Worm (Caenorhabditis elegans): ENCODE measurements around the gene pen-2.

Gene pen-2

DNA sequence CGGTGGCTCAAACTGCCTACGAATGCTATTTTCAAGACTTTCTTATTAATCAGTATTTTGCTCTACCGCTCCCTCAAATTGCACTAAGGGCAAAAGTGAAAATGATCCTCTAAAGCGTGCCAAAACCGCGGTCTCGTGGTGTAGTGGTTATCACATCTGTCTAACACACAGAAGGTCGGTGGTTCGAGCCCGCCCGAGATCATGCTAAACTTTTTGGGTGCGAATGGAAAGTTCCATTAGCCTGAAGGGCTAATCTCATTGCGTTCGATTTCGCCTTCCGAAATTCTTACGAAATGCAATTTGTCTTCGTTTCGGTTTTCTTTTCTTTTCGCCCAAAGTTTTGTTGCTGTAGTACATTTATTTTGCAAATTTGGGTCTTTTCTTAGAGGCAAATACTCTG lies 10.4 kb downstream of the pen-2 start:
- no peak for TF ChIP-seq elt-3 (tag; optimal IDR thresholded peaks at IDR 0.05)
- peak; percentile 63 for TF ChIP-seq nhr-129 (tag; optimal IDR thresholded peaks at IDR 0.05)
- TF ChIP-seq ceh-82 (tag; optimal IDR thresholded peaks at IDR 0.05) = no peak
- TF ChIP-seq zag-1 (tag; optimal IDR thresholded peaks at IDR 0.05) = no peak
- TF ChIP-seq fos-1 (tag; optimal IDR thresholded peaks at IDR 0.05) = peak; percentile 25
- no peak for TF ChIP-seq ama-1 (optimal IDR thresholded peaks at IDR 0.05)
- TF ChIP-seq dmd-4 (tag; optimal IDR thresholded peaks at IDR 0.05) = no peak
- TF ChIP-seq C34F6.9 (tag; optimal IDR thresholded peaks at IDR 0.05) = peak; percentile 42
- TF ChIP-seq sma-9 (GFP tag; optimal IDR thresholded peaks at IDR 0.05) = peak; percentile 7
- no peak for TF ChIP-seq sma-9 (tag; optimal IDR thresholded peaks at IDR 0.05)
- peak in 1 of 2 experiments; percentile 22 for TF ChIP-seq lsy-2 (tag; optimal IDR thresholded peaks at IDR 0.05)
- peak; percentile 33 for TF ChIP-seq sem-4 (tag; optimal IDR thresholded peaks at IDR 0.05)
- no peak for TF ChIP-seq aly-2 (tag; optimal IDR thresholded peaks at IDR 0.05)
- no peak for TF ChIP-seq R02D3.7 (tag; optimal IDR thresholded peaks at IDR 0.05)
- peak; percentile 28 for TF ChIP-seq crh-2 (tag; optimal IDR thresholded peaks at IDR 0.05)

DNA sequence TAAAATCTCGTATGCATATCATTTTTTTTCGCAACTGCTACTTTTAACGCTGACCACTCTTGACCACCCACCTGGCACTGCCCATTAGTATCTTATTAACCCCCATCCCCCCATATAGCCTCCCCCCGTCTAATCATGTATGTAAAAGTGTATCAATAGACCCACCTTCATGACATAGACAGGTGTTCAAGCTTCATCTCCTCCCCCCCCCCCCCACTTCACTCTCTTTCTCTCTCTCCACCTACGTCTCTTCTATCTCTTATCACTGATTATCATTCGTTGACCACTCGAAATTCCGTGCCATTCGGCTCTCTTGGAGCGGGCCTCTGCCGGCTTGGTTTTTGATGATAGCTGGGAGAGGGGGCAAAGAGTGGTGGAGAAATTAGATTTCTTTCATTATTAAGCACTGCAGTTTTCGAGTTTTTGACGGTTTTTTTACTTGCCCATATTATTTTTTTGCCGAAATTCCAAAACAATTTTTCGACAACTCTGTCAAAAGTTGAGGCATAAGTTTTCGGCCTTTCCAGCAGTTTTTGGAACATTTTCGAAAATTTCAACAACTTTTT lies 12.7 kb downstream of the pen-2 start:
- TF ChIP-seq nhr-21 (tag; optimal IDR thresholded peaks at IDR 0.05) (no peak), nhr-77 (tag; optimal IDR thresholded peaks at IDR 0.05) (no peak), crh-2 (tag; optimal IDR thresholded peaks at IDR 0.05) (no peak), lin-39 (tag; optimal IDR thresholded peaks at IDR 0.05) (no peak)

DNA sequence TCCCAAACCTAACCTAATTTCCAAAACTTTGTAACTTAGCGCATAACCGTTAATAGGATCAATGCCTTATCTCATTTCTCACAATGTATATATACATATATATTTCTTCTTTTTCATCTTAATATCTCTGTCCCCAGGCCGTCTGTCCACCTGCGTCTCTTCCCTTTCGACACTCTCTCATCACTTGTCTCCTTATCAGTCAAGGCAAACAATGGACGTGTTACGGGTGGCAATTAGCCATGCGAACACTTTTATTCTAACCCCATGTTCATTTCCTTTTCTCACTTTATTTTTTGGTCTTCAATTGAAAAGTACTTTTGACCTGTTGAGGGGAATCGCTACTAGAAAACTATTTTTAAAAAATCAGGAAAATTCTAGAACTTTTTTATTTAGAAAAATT lies 14.3 kb downstream of the pen-2 start:
- TF ChIP-seq ztf-1 (GFP tag; conservative IDR thresholded peaks at IDR 0.05) = no peak
- no peak for TF ChIP-seq ceh-16 (tag; optimal IDR thresholded peaks at IDR 0.05)
- no peak for TF ChIP-seq sem-4 (tag; optimal IDR thresholded peaks at IDR 0.05)
- TF ChIP-seq snpc-4 (tag; optimal IDR thresholded peaks at IDR 0.05) = no peak
- TF ChIP-seq unc-62 (GFP tag; optimal IDR thresholded peaks at IDR 0.05) = no peak
- no peak for TF ChIP-seq mab-5 (tag; optimal IDR thresholded peaks at IDR 0.05)
- TF ChIP-seq sma-9 (GFP tag; optimal IDR thresholded peaks at IDR 0.05) = peak; percentile 13
- no peak for TF ChIP-seq sma-9 (tag; optimal IDR thresholded peaks at IDR 0.05)
- no peak for TF ChIP-seq lsy-2 (tag; optimal IDR thresholded peaks at IDR 0.05)
- TF ChIP-seq F13H6.1 (tag; optimal IDR thresholded peaks at IDR 0.05) = peak; percentile 3
- TF ChIP-seq mbf-1 (tag; optimal IDR thresholded peaks at IDR 0.05) = no peak
- TF ChIP-seq C34F6.9 (tag; optimal IDR thresholded peaks at IDR 0.05) = no peak
- peak; percentile 30 for TF ChIP-seq gmeb-1 (tag; optimal IDR thresholded peaks at IDR 0.05)
- TF ChIP-seq ZK546.5 (tag; optimal IDR thresholded peaks at IDR 0.05) = no peak
- peak; percentile 30 for TF ChIP-seq crh-2 (tag; optimal IDR thresholded peaks at IDR 0.05)
- TF ChIP-seq mdl-1 (tag; optimal IDR thresholded peaks at IDR 0.05) = no peak
- no peak for TF ChIP-seq ama-1 (optimal IDR thresholded peaks at IDR 0.05)
- TF ChIP-seq ceh-82 (tag; optimal IDR thresholded peaks at IDR 0.05) = no peak
- peak; percentile 24 for TF ChIP-seq fos-1 (tag; optimal IDR thresholded peaks at IDR 0.05)

DNA sequence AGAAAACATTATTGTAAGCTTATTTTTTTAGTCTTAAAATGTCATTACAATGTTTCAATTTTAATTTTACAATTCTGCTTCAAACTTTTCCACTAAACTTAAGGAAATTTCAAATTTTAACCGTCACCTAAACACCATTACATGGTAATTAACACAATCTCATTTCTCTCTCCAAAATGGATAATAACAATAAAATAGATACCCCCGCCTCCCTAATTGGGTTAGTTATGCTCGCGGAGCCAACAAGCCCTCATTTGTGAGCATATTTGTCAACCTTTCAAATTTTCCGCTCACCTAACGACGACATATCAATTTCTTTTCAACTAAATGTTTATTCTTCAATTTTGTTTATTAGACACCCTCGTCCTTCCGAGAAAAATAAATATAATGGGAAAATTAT lies 15.2 kb downstream of the pen-2 start:
- TF ChIP-seq aly-2 (tag; optimal IDR thresholded peaks at IDR 0.05) = no peak
- no peak for TF ChIP-seq nhr-23 (tag; optimal IDR thresholded peaks at IDR 0.05)
- no peak for TF ChIP-seq mdl-1 (tag; optimal IDR thresholded peaks at IDR 0.05)
- TF ChIP-seq Y55F3AM.14 (GFP tag; optimal IDR thresholded peaks at IDR 0.05) = no peak
- TF ChIP-seq unc-62 (GFP tag; optimal IDR thresholded peaks at IDR 0.05) = no peak
- no peak for TF ChIP-seq dmd-4 (tag; optimal IDR thresholded peaks at IDR 0.05)
- no peak for TF ChIP-seq nhr-77 (tag; optimal IDR thresholded peaks at IDR 0.05)
- TF ChIP-seq mbf-1 (tag; optimal IDR thresholded peaks at IDR 0.05) = no peak
- TF ChIP-seq nhr-237 (tag; optimal IDR thresholded peaks at IDR 0.05) = no peak
- no peak for TF ChIP-seq nhr-6 (tag; optimal IDR thresholded peaks at IDR 0.05)

DNA sequence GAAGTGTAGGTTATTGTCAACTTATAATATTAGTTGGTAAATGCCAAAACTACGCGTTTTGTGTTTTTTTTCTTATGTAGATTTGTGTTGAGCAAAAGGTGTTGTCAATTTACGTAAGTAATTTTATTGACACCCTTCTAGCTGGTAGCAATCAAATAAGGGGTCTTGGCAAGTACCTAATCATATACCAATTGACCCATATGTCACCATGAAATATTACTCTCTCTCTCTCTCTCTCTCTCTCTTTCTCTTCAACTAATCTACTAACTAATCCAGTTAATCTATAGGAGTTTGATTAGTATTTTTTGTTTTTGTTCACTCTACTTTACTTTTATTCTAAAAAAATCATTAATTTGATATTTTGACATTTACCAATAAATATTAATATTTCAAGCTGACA lies 16.3 kb downstream of the pen-2 start:
- TF ChIP-seq fos-1 (tag; optimal IDR thresholded peaks at IDR 0.05) = no peak
- no peak for TF ChIP-seq lsy-2 (tag; optimal IDR thresholded peaks at IDR 0.05)
- TF ChIP-seq nhr-21 (tag; optimal IDR thresholded peaks at IDR 0.05) = no peak
- no peak for TF ChIP-seq dmd-4 (tag; optimal IDR thresholded peaks at IDR 0.05)
- TF ChIP-seq unc-55 (GFP tag; optimal IDR thresholded peaks at IDR 0.05) = no peak
- TF ChIP-seq sma-9 (GFP tag; optimal IDR thresholded peaks at IDR 0.05) = no peak
- TF ChIP-seq sma-9 (tag; optimal IDR thresholded peaks at IDR 0.05) = no peak
- no peak for TF ChIP-seq C34F6.9 (tag; optimal IDR thresholded peaks at IDR 0.05)
- TF ChIP-seq crh-2 (tag; optimal IDR thresholded peaks at IDR 0.05) = no peak
- TF ChIP-seq alr-1 (tag; optimal IDR thresholded peaks at IDR 0.05) = no peak
- TF ChIP-seq F13H6.1 (tag; optimal IDR thresholded peaks at IDR 0.05) = no peak
- no peak for TF ChIP-seq Y55F3AM.14 (GFP tag; optimal IDR thresholded peaks at IDR 0.05)
- TF ChIP-seq mdl-1 (tag; optimal IDR thresholded peaks at IDR 0.05) = no peak
- TF ChIP-seq nhr-25 (tag; optimal IDR thresholded peaks at IDR 0.05) = no peak
- no peak for TF ChIP-seq zag-1 (tag; optimal IDR thresholded peaks at IDR 0.05)
- no peak for TF ChIP-seq nhr-23 (tag; optimal IDR thresholded peaks at IDR 0.05)
- TF ChIP-seq lin-11 (tag; optimal IDR thresholded peaks at IDR 0.05) = no peak
- no peak for TF ChIP-seq unc-62 (GFP tag; optimal IDR thresholded peaks at IDR 0.05)
- no peak for TF ChIP-seq nhr-11 (tag; optimal IDR thresholded peaks at IDR 0.05)

Data from whole organism, L2 larva.